Worm (Caenorhabditis elegans): ENCODE measurements around the gene lec-6.

lec-6 gene

ce11 chrIII:587009-587408, 13.2 kb downstream of the lec-6 start, which contains the start of gene helq-1:
TSS of gene helq-1 (minus strand) at chrIII:587109.
- TF ChIP-seq gmeb-2 (tag; optimal IDR thresholded peaks at IDR 0.05) (no peak), K02D7.2 (tag; optimal IDR thresholded peaks at IDR 0.05) (no peak), odd-2 (tag; optimal IDR thresholded peaks at IDR 0.05) (no peak), ceh-22 (tag; optimal IDR thresholded peaks at IDR 0.05) (no peak), C08G9.2 (tag; optimal IDR thresholded peaks at IDR 0.05) (no peak), madf-2 (tag; optimal IDR thresholded peaks at IDR 0.05) (no peak), dve-1 (tag; optimal IDR thresholded peaks at IDR 0.05) (no peak), nhr-11 (tag; optimal IDR thresholded peaks at IDR 0.05) (no peak), sox-4 (tag; optimal IDR thresholded peaks at IDR 0.05) (no peak), unc-86 (tag; optimal IDR thresholded peaks at IDR 0.05) (no peak), zip-5 (tag; optimal IDR thresholded peaks at IDR 0.05) (no peak), unc-55 (GFP tag; optimal IDR thresholded peaks at IDR 0.05) (no peak), ama-1 (optimal IDR thresholded peaks at IDR 0.05) (no peak), fkh-10 (GFP tag; optimal IDR thresholded peaks at IDR 0.05) (no peak), ceh-30 (tag; optimal IDR thresholded peaks at IDR 0.05) (no peak), ceh-45 (GFP tag; IDR thresholded peaks at IDR 0.05) (no peak), hlh-8 (tag; optimal IDR thresholded peaks at IDR 0.05) (no peak), lin-11 (tag; optimal IDR thresholded peaks at IDR 0.05) (no peak), tbx-7 (tag; optimal IDR thresholded peaks at IDR 0.05) (no peak)

DNA sequence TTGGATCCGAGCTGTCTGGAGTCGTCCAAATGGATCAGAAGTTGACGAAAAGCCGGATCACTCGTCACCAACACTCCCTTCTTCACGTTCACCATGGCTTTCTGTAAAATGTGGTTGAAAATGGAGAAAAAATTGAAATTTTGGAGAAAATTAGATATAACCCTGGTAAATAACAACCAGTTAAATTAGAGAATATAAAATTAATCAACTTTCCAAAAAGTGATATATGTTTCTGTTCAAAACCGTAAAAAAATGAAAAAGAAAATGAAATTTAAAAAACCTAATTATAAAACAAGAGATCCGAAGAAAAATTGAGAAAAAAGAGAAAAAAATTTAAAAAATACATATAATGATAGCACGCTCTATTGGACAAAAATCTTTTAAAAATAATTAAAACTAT, 22.7 kb downstream of the lec-6 start, which contains the start of gene gtf-2H5:
TSS of gene gtf-2H5 (minus strand) at position 101 of the 400 bp plus-strand sequence.
- TF ChIP-seq dmd-4 (tag; optimal IDR thresholded peaks at IDR 0.05; ENCODE audit: borderline replicate concordance) (no peak), pqm-1 (tag; optimal IDR thresholded peaks at IDR 0.05) (no peak), fkh-10 (GFP tag; optimal IDR thresholded peaks at IDR 0.05) (no peak), ref-2 (tag; optimal IDR thresholded peaks at IDR 0.05) (no peak), fkh-6 (tag; optimal IDR thresholded peaks at IDR 0.05) (no peak), unc-42 (tag; optimal IDR thresholded peaks at IDR 0.05) (no peak), K09A11.1 (tag; optimal IDR thresholded peaks at IDR 0.05; ENCODE audit: insufficient read depth) (no peak)

DNA sequence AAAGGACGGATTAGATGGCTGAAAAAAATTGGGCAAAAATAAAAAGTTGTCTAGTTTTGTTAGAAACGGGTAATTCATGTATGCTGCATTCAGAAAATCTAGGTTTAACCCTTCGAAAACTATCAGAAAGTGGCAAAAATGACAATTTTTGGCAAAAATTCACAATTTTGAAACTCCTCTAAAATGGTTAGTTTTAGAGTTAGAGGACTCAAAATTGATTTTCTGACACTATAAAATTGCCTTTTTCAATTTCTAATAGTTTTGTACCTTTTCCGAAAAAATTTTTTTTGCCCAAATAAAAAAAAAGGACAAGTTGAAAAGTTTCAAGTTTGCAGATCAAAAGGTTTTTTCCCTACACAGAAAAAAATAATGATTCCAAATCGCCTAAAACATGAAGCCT, 23.6 kb downstream of the lec-6 start:
- TF ChIP-seq hlh-15 (tag; optimal IDR thresholded peaks at IDR 0.05) (no peak), ceh-6 (GFP tag; optimal IDR thresholded peaks at IDR 0.05) (no peak), fkh-10 (GFP tag; optimal IDR thresholded peaks at IDR 0.05) (no peak), lin-11 (tag; optimal IDR thresholded peaks at IDR 0.05) (no peak)

- TF ChIP-seq dve-1 (tag; optimal IDR thresholded peaks at IDR 0.05), result no peak
Measured at ce11 chrIII:568815-569214, 31.4 kb downstream of the lec-6 start.

- TF ChIP-seq syd-9 (tag; optimal IDR thresholded peaks at IDR 0.05) (no peak), ceh-2 (tag; optimal IDR thresholded peaks at IDR 0.05) (no peak), ama-1 (optimal IDR thresholded peaks at IDR 0.05) (no peak), ceh-14 (tag; optimal IDR thresholded peaks at IDR 0.05) (no peak), ceh-18 (tag; optimal IDR thresholded peaks at IDR 0.05) (no peak)
Measured at ce11 chrIII:564786-565185, 35.4 kb downstream of the lec-6 start.

DNA sequence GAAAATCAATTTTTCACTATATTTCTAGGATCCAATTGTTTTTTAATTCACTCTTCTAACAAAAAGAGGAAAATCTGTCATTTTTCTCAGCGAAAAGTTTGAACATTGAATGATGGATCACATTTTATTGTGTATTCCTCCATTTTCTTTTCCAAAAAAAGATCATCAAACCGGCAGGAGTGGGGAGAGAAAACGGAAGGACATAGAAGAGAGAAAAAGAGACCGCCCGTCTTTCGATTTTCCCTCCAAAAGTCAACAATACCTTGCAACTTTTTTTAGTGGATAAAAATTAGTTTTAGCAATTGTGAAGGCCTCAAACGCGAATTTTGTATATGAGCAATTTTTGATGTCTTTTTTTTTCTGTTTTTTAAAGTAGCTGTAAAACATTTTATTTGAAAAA, 36.4 kb downstream of the lec-6 start:
- TF ChIP-seq ceh-14 (tag; optimal IDR thresholded peaks at IDR 0.05) (no peak), elt-4 (tag; optimal IDR thresholded peaks at IDR 0.05) (no peak), hlh-8 (tag; optimal IDR thresholded peaks at IDR 0.05) (no peak), fkh-6 (tag; optimal IDR thresholded peaks at IDR 0.05) (no peak), fax-1 (tag; optimal IDR thresholded peaks at IDR 0.05) (no peak), hlh-15 (tag; optimal IDR thresholded peaks at IDR 0.05) (no peak), Y22D7AL.16 (tag; optimal IDR thresholded peaks at IDR 0.05) (no peak), pag-3 (tag; optimal IDR thresholded peaks at IDR 0.05; ENCODE audit: borderline replicate concordance) (no peak), ceh-6 (GFP tag; optimal IDR thresholded peaks at IDR 0.05) (no peak), madf-2 (tag; optimal IDR thresholded peaks at IDR 0.05) (no peak), ama-1 (optimal IDR thresholded peaks at IDR 0.05) (no peak), pha-2 (tag; optimal IDR thresholded peaks at IDR 0.05) (no peak), ref-2 (tag; optimal IDR thresholded peaks at IDR 0.05) (no peak), npax-4 (tag; optimal IDR thresholded peaks at IDR 0.05) (no peak), ceh-24 (tag; optimal IDR thresholded peaks at IDR 0.05) (no peak), pat-9 (tag; optimal IDR thresholded peaks at IDR 0.05) (no peak), rnt-1 (tag; optimal IDR thresholded peaks at IDR 0.05) (no peak), tbx-2 (tag; optimal IDR thresholded peaks at IDR 0.05) (no peak)
